Fruit fly (Drosophila melanogaster) whole organism, embryonic: ENCODE measurements around the gene esg.

Source experiments
- ATbp ChIP-seq: fragments of 200-800 bp; sonication (Bioruptor generic); optimal IDR thresholded peaks from 2 replicates; lab custom pipeline; 2017; ENCODE audit warnings: missing biosample characterization, mild to moderate bottlenecking, missing genetic modification characterization, missing genetic modification reagents
- Adf1 ChIP-seq: fragments of 200-800 bp; sonication (Bioruptor generic); IDR thresholded peaks from 2 replicates; pipeline ENCODE4 v1.3.6; 2022; ENCODE audit warnings: missing biosample characterization, missing genetic modification characterization
- C15 ChIP-seq: fragments of 200-800 bp; sonication (Bioruptor generic); IDR thresholded peaks from 3 replicates; pipeline ENCODE4 v1.3.6; 2022; ENCODE audit warnings: missing biosample characterization, missing genetic modification characterization
- CG10267 ChIP-seq: fragments of 200-800 bp; sonication (Bioruptor generic); optimal IDR thresholded peaks from 2 replicates; lab custom pipeline; 2018; ENCODE audit warnings: missing biosample characterization, mild to moderate bottlenecking, missing genetic modification characterization, moderate library complexity
- CG13624 ChIP-seq: fragments of 200-800 bp; sonication (Bioruptor generic); optimal IDR thresholded peaks from 2 replicates; lab custom pipeline; 2016; ENCODE audit warnings: missing biosample characterization, missing genetic modification characterization
- CG14710 ChIP-seq: fragments of 200-800 bp; sonication (Bioruptor generic); optimal IDR thresholded peaks from 3 replicates; lab custom pipeline; 2019; ENCODE audit warnings: missing biosample characterization, mild to moderate bottlenecking, missing genetic modification characterization, moderate library complexity
- CG15696 ChIP-seq: fragments of 200-800 bp; sonication (Bioruptor generic); optimal IDR thresholded peaks from 2 replicates; lab custom pipeline; 2019; ENCODE audit warnings: missing biosample characterization, mild to moderate bottlenecking, missing genetic modification characterization, moderate library complexity
- CG16813 ChIP-seq: fragments of 200-800 bp; sonication (Bioruptor generic); IDR thresholded peaks from 3 replicates; pipeline ENCODE4 v1.3.6; 2022; ENCODE audit warnings: missing biosample characterization, missing genetic modification characterization; ENCODE audit not compliant: partially characterized antibody
- CG17361 ChIP-seq: fragments of 200-800 bp; sonication (Bioruptor generic); IDR thresholded peaks from 3 replicates; pipeline ENCODE4 v1.3.6; 2022; ENCODE audit warnings: missing biosample characterization, missing genetic modification characterization
- CG17802 ChIP-seq: fragments of 200-800 bp; sonication (Bioruptor generic); optimal IDR thresholded peaks from 2 replicates; lab custom pipeline; 2018; ENCODE audit warnings: missing biosample characterization, mild to moderate bottlenecking, missing genetic modification characterization, moderate library complexity
- CG18262 ChIP-seq: fragments of 200-800 bp; optimal IDR thresholded peaks from 3 replicates; lab custom pipeline; 2019; ENCODE audit warnings: missing biosample characterization, mild to moderate bottlenecking, missing genetic modification characterization, moderate library complexity
- CG2712 ChIP-seq: fragments of 200-800 bp; optimal IDR thresholded peaks from 3 replicates; lab custom pipeline; 2019; ENCODE audit warnings: missing biosample characterization, mild to moderate bottlenecking, missing genetic modification characterization, moderate library complexity
- CG30431 ChIP-seq: fragments of 200-800 bp; sonication (Bioruptor generic); optimal IDR thresholded peaks from 2 replicates; lab custom pipeline; 2017; ENCODE audit warnings: missing biosample characterization, missing genetic modification characterization
- CG31441 ChIP-seq: fragments of 200-800 bp; sonication (Bioruptor generic); IDR thresholded peaks from 2 replicates; pipeline ENCODE4 v1.3.6; 2022; ENCODE audit warnings: missing biosample characterization, missing genetic modification characterization
- CG32532 ChIP-seq: fragments of 200-800 bp; sonication (Bioruptor generic); IDR thresholded peaks from 2 replicates; pipeline ENCODE4 v1.3.6; 2022; ENCODE audit warnings: missing biosample characterization, missing genetic modification characterization
- CG3838 ChIP-seq: fragments of 200-800 bp; sonication (Bioruptor generic); optimal IDR thresholded peaks from 3 replicates; lab custom pipeline; 2016; ENCODE audit warnings: missing biosample characterization, missing genetic modification characterization
- CG8924 ChIP-seq: fragments of 200-800 bp; optimal IDR thresholded peaks from 3 replicates; lab custom pipeline; 2019; ENCODE audit warnings: missing biosample characterization, mild to moderate bottlenecking, missing genetic modification characterization, moderate library complexity
- Camta ChIP-seq: fragments of 200-800 bp; sonication (Bioruptor generic); optimal IDR thresholded peaks from 2 replicates; lab custom pipeline; 2016; ENCODE audit warnings: missing biosample characterization, missing genetic modification characterization
- Doc2 ChIP-seq: fragments of 200-800 bp; sonication (Bioruptor generic); IDR thresholded peaks from 2 replicates; pipeline ENCODE4 v1.3.6; 2022; ENCODE audit warnings: missing biosample characterization, missing genetic modification characterization
- Gsc ChIP-seq: fragments of 200-800 bp; sonication (Bioruptor generic); IDR thresholded peaks from 2 replicates; pipeline ENCODE4 v1.3.6; 2022; ENCODE audit warnings: missing biosample characterization, missing genetic modification characterization
- Gug ChIP-seq: fragments of 200-800 bp; sonication (Bioruptor generic); IDR thresholded peaks from 4 replicates; pipeline ENCODE4 v1.3.6; 2022; ENCODE audit warnings: missing biosample characterization, missing genetic modification characterization
- Hsf ChIP-seq: fragments of 200-800 bp; sonication (Bioruptor generic); optimal IDR thresholded peaks from 3 replicates; lab custom pipeline; 2016; ENCODE audit warnings: missing biosample characterization, missing genetic modification characterization
- NC2β ChIP-seq: fragments of 200-800 bp; sonication (Bioruptor generic); optimal IDR thresholded peaks from 2 replicates; lab custom pipeline; 2016; ENCODE audit warnings: missing biosample characterization, missing genetic modification characterization
- NK7.1 ChIP-seq: fragments of 200-800 bp; sonication (Bioruptor generic); optimal IDR thresholded peaks from 3 replicates; lab custom pipeline; 2016; ENCODE audit warnings: missing biosample characterization, missing genetic modification characterization
- Nf-YB ChIP-seq: fragments of 200-800 bp; sonication (Bioruptor generic); optimal IDR thresholded peaks from 3 replicates; lab custom pipeline; 2019; ENCODE audit warnings: missing biosample characterization, mild to moderate bottlenecking, missing genetic modification characterization, moderate library complexity
- Poxn ChIP-seq: fragments of 200-800 bp; sonication (Bioruptor generic); IDR thresholded peaks from 2 replicates; pipeline ENCODE4 v1.3.6; 2022; ENCODE audit warnings: missing biosample characterization, missing genetic modification characterization
- Vsx1 ChIP-seq: fragments of 200-800 bp; sonication (Bioruptor generic); optimal IDR thresholded peaks from 2 replicates; lab custom pipeline; 2017; ENCODE audit warnings: missing biosample characterization, mild to moderate bottlenecking, missing genetic modification characterization, missing genetic modification reagents
- ap ChIP-seq: fragments of 200-800 bp; sonication (Bioruptor generic); IDR thresholded peaks from 2 replicates; pipeline ENCODE4 v1.3.6; 2022; ENCODE audit warnings: missing biosample characterization, missing genetic modification characterization
- ara ChIP-seq: fragments of 200-800 bp; sonication (Bioruptor generic); IDR thresholded peaks from 2 replicates; pipeline ENCODE4 v1.3.6; 2022; ENCODE audit warnings: missing biosample characterization, missing genetic modification characterization
- bcd ChIP-seq: fragments of 200-800 bp; sonication (Bioruptor generic); optimal IDR thresholded peaks from 2 replicates; lab custom pipeline; 2017; ENCODE audit warnings: missing biosample characterization, mild to moderate bottlenecking, missing genetic modification characterization
- cad ChIP-seq: fragments of >200 bp; optimal IDR thresholded peaks from 2 replicates; lab custom pipeline; 2017; ENCODE audit warnings: missing biosample characterization, missing genetic modification characterization
- chinmo ChIP-seq: fragments of 200-800 bp; sonication (Bioruptor generic); IDR thresholded peaks from 4 replicates; pipeline ENCODE4 v1.3.6; 2022; ENCODE audit warnings: missing biosample characterization, missing genetic modification characterization; ENCODE audit not compliant: partially characterized antibody
- dysf ChIP-seq: fragments of 200-800 bp; sonication (Bioruptor generic); IDR thresholded peaks from 3 replicates; pipeline ENCODE4 v1.3.6; 2022; ENCODE audit warnings: missing biosample characterization, missing genetic modification characterization
- fd3F ChIP-seq: fragments of 200-800 bp; sonication (Bioruptor generic); optimal IDR thresholded peaks from 2 replicates; lab custom pipeline; 2018; ENCODE audit warnings: missing biosample characterization, mild to moderate bottlenecking, missing genetic modification characterization, moderate library complexity
- gem ChIP-seq: fragments of 200-800 bp; sonication (Bioruptor generic); optimal IDR thresholded peaks from 2 replicates; lab custom pipeline; 2019; ENCODE audit warnings: missing biosample characterization, mild to moderate bottlenecking, missing genetic modification characterization, moderate library complexity
- grn ChIP-seq: fragments of 200-800 bp; sonication (Bioruptor generic); optimal IDR thresholded peaks from 3 replicates; lab custom pipeline; 2017; ENCODE audit warnings: missing biosample characterization, missing genetic modification characterization
- gro ChIP-seq: fragments of 200-800 bp; sonication (Bioruptor generic); optimal IDR thresholded peaks from 2 replicates; lab custom pipeline; 2016; ENCODE audit warnings: missing biosample characterization, missing genetic modification characterization
- her ChIP-seq: fragments of 200-800 bp; sonication (Bioruptor generic); optimal IDR thresholded peaks from 2 replicates; lab custom pipeline; 2016; ENCODE audit warnings: missing biosample characterization, missing genetic modification characterization
- lola ChIP-seq, 3 experiments: fragments of >200 bp in 2 of 3; fragments of 200-800 bp in 1 of 3; sonication (Bioruptor generic) in 1 of 3; optimal IDR thresholded peaks; 2 replicates each; lab custom pipeline; 2017 to 2019; ENCODE audit warnings: missing biosample characterization in 3 of 3, missing genetic modification characterization in 3 of 3, mild to moderate bottlenecking in 1 of 3, moderate library complexity in 1 of 3
- p53 ChIP-seq: fragments of 200-800 bp; sonication (Bioruptor generic); optimal IDR thresholded peaks from 2 replicates; lab custom pipeline; 2016; ENCODE audit warnings: missing biosample characterization, missing genetic modification characterization
- ranshi ChIP-seq: fragments of 200-800 bp; sonication (Bioruptor generic); IDR thresholded peaks from 2 replicates; pipeline ENCODE4 v1.3.6; 2022; ENCODE audit warnings: missing biosample characterization, missing genetic modification characterization
- row ChIP-seq: fragments of 200-800 bp; sonication (Bioruptor generic); IDR thresholded peaks from 3 replicates; pipeline ENCODE4 v1.3.6; 2022; ENCODE audit warnings: missing biosample characterization, missing genetic modification characterization
- sens ChIP-seq: fragments of 200-800 bp; sonication (Bioruptor generic); peaks from one replicate; lab custom pipeline; 2016; ENCODE audit warnings: missing biosample characterization, missing genetic modification characterization
- usp ChIP-seq: fragments of >200 bp; optimal IDR thresholded peaks from 2 replicates; lab custom pipeline; 2017; ENCODE audit warnings: missing biosample characterization, missing genetic modification characterization
- zf30C ChIP-seq: fragments of 200-800 bp; sonication (Bioruptor generic); optimal IDR thresholded peaks from 3 replicates; lab custom pipeline; 2018; ENCODE audit warnings: missing biosample characterization, mild to moderate bottlenecking, missing genetic modification characterization

esg gene

dm6 chr2L:15314903-15315302, 18.8 kb upstream of the esg start (continued):
- TF ChIP-seq Vsx1: no peak
- no peak for TF ChIP-seq fd3F (GFP tag; lab: Kevin White, UChicago)
- TF ChIP-seq Gug (GFP tag; lab: Robert Waterston, UW): no peak
- TF ChIP-seq CG17802 (tag; lab: Kevin White, UChicago): no peak
- no peak for TF ChIP-seq ranshi (GFP tag; lab: Robert Waterston, UW)
- no peak for TF ChIP-seq ara (GFP tag; lab: Robert Waterston, UW)
- TF ChIP-seq zf30C (GFP tag; lab: Kevin White, UChicago): peak; percentile 35
- no peak for TF ChIP-seq NC2β (GFP tag; lab: Kevin White, UChicago)
- no peak for TF ChIP-seq CG13624 (GFP tag; lab: Kevin White, UChicago)
- no peak for TF ChIP-seq NK7.1 (GFP tag; lab: Kevin White, UChicago)
- no peak for TF ChIP-seq ATbp (GFP tag; lab: Kevin White, UChicago)
- peak; percentile 24 for TF ChIP-seq CG10267 (tag; lab: Kevin White, UChicago)
- TF ChIP-seq C15 (GFP tag; lab: Robert Waterston, UW): no peak
- TF ChIP-seq CG8924 (tag; lab: Kevin White, UChicago): peak; percentile 7
- TF ChIP-seq Gsc: no peak
- TF ChIP-seq CG14710 (tag; lab: Kevin White, UChicago): peak; percentile 9
- no peak for TF ChIP-seq Doc2 (GFP tag; lab: Robert Waterston, UW)
- TF ChIP-seq ap: no peak
- TF ChIP-seq CG3838 (GFP tag; lab: Kevin White, UChicago): no peak
- TF ChIP-seq CG15696: peak; percentile 8
- no peak for TF ChIP-seq Adf1
- peak; percentile 43 for TF ChIP-seq sens (GFP tag; lab: Kevin White, UChicago)
- no peak for TF ChIP-seq CG16813 (GFP tag; lab: Robert Waterston, UW)
- TF ChIP-seq bcd: no peak
- 0 out of 2 replicates have a peak, but pooled peaks have one; percentile 17 for TF ChIP-seq CG31441 (GFP tag; lab: Robert Waterston, UW)
- TF ChIP-seq gro (GFP tag; lab: Kevin White, UChicago): no peak
- no peak for TF ChIP-seq Nf-YB (GFP tag; lab: Kevin White, UChicago)
- TF ChIP-seq chinmo (GFP tag; lab: Robert Waterston, UW): no peak
- peak in 1 of 3 experiments; percentile 44 for TF ChIP-seq lola (GFP tag; optimal IDR thresholded peaks at IDR 0.05; lab: Kevin White, UChicago)
- TF ChIP-seq CG18262: peak; percentile 51
- TF ChIP-seq cad (GFP tag; lab: Kevin White, UChicago): no peak
- TF ChIP-seq gem (tag; lab: Kevin White, UChicago): peak; percentile 46
- no peak for TF ChIP-seq Camta (GFP tag; lab: Kevin White, UChicago)
- TF ChIP-seq CG30431 (GFP tag; lab: Kevin White, UChicago): no peak
- TF ChIP-seq CG2712 (tag; lab: Kevin White, UChicago): peak; percentile 45
- TF ChIP-seq row (GFP tag; lab: Robert Waterston, UW): 0 out of 3 replicates have a peak, but pooled peaks have one; percentile 13
- no peak for TF ChIP-seq CG32532
- TF ChIP-seq grn (GFP tag; lab: Kevin White, UChicago): no peak
- no peak for TF ChIP-seq dysf (GFP tag; lab: Robert Waterston, UW)
- no peak for TF ChIP-seq usp (GFP tag; lab: Kevin White, UChicago)
- TF ChIP-seq CG17361 (GFP tag; lab: Robert Waterston, UW): 0 out of 3 replicates have a peak, but pooled peaks have one; percentile 15
- TF ChIP-seq her (GFP tag; lab: Kevin White, UChicago): no peak
- no peak for TF ChIP-seq Hsf (GFP tag; lab: Kevin White, UChicago)
- no peak for TF ChIP-seq p53
- no peak for TF ChIP-seq Poxn (GFP tag; lab: Robert Waterston, UW)
